Fruit fly (Drosophila melanogaster): ENCODE data around the gene Tk.

The Tk gene

dm6 chr3R:11962739-11963214, 42.5 kb downstream of the Tk start, which contains the start of the genes CG3281 and aurA (continued):
- TF ChIP-seq fd3F (GFP tag; optimal IDR thresholded peaks at IDR 0.05) (peak; percentile 39), tx (GFP tag; optimal IDR thresholded peaks at IDR 0.05) (peak; percentile 73), Hsf (GFP tag; optimal IDR thresholded peaks at IDR 0.05) (peak; percentile 83), Bdp1 (GFP tag; optimal IDR thresholded peaks at IDR 0.05) (peak; percentile 47), al (GFP tag; IDR thresholded peaks at IDR 0.05) (peak; percentile 80), Sry-β (GFP tag; optimal IDR thresholded peaks at IDR 0.05) (peak; percentile 88), H15 (GFP tag; IDR thresholded peaks at IDR 0.05) (peak; percentile 38; the same call in 1 of the 3 replicates), HLHmδ (GFP tag; optimal IDR thresholded peaks at IDR 0.05) (no peak), yki (optimal IDR thresholded peaks at IDR 0.05) (peak; percentile 48), sr (GFP tag; IDR thresholded peaks at IDR 0.05) (no peak), CG18011 (GFP tag; optimal IDR thresholded peaks at IDR 0.05) (peak; percentile 47), Scr (GFP tag; IDR thresholded peaks at IDR 0.05; ENCODE audit: partially characterized antibody) (peak; percentile 98), tna (GFP tag; IDR thresholded peaks at IDR 0.05; ENCODE audit: partially characterized antibody) (peak; percentile 72), CG33557 (GFP tag; optimal IDR thresholded peaks at IDR 0.05) (peak; percentile 62), Spps (tag; optimal IDR thresholded peaks at IDR 0.05) (peak; percentile 35), CG4730 (GFP tag; IDR thresholded peaks at IDR 0.05) (peak; percentile 36; the same call in 1 of the 2 replicates), mirr (GFP tag; optimal IDR thresholded peaks at IDR 0.05) (no peak), CG12391 (tag; optimal IDR thresholded peaks at IDR 0.05) (peak; percentile 86), CG11723 (GFP tag; optimal IDR thresholded peaks at IDR 0.05) (peak; percentile 35), MBD-R2 (GFP tag; IDR thresholded peaks at IDR 0.05) (peak; percentile 71), tup (GFP tag; optimal IDR thresholded peaks at IDR 0.05) (peak; percentile 42), gcm2 (GFP tag; optimal IDR thresholded peaks at IDR 0.05) (no peak), pnt (GFP tag; optimal IDR thresholded peaks at IDR 0.05) (peak; percentile 69), Doc2 (GFP tag; IDR thresholded peaks at IDR 0.05) (no peak), Mrtf (GFP tag; IDR thresholded peaks at IDR 0.05) (no peak), CkIIα-i1 (GFP tag; IDR thresholded peaks at IDR 0.05) (no peak), Ptx1 (GFP tag; IDR thresholded peaks at IDR 0.05) (peak; percentile 66), CG11560 (tag; IDR thresholded peaks at IDR 0.05) (peak; percentile 27; the same call in 1 of the 3 replicates), CG14710 (tag; optimal IDR thresholded peaks at IDR 0.05) (peak; percentile 92), ems (GFP tag; optimal IDR thresholded peaks at IDR 0.05) (peak; percentile 57), CG30403 (GFP tag; optimal IDR thresholded peaks at IDR 0.05) (peak; percentile 89), TFAM (GFP tag; optimal IDR thresholded peaks at IDR 0.05) (no peak), Nf-YB (GFP tag; optimal IDR thresholded peaks at IDR 0.05) (peak; percentile 45), hkb (optimal IDR thresholded peaks at IDR 0.05) (no peak), hkb (GFP tag; IDR thresholded peaks at IDR 0.05) (0 out of 2 replicates have a peak, but pooled peaks have one; percentile 40), CG7357 (GFP tag; IDR thresholded peaks at IDR 0.05) (peak; percentile 59; the same call in 1 of the 3 replicates), ATbp (GFP tag; optimal IDR thresholded peaks at IDR 0.05) (no peak), Pdp1 (GFP tag; optimal IDR thresholded peaks at IDR 0.05) (peak; percentile 78 to 82), cato (GFP tag; optimal IDR thresholded peaks at IDR 0.05; ENCODE audit: borderline replicate concordance) (peak; percentile 40), Neu2 (GFP tag; optimal IDR thresholded peaks at IDR 0.05; ENCODE audit: borderline replicate concordance) (peak; percentile 28), grn (GFP tag; optimal IDR thresholded peaks at IDR 0.05) (peak; percentile 92), CG2678 (tag; optimal IDR thresholded peaks at IDR 0.05) (peak; percentile 76), CG7987 (GFP tag; optimal IDR thresholded peaks at IDR 0.05) (no peak), CG7745 (tag; optimal IDR thresholded peaks at IDR 0.05) (no peak), ato (GFP tag; IDR thresholded peaks at IDR 0.05; ENCODE audit: partially characterized antibody) (peak; percentile 77), repo (GFP tag; optimal IDR thresholded peaks at IDR 0.05) (no peak), nau (GFP tag; optimal IDR thresholded peaks at IDR 0.05) (no peak), ranshi (GFP tag; IDR thresholded peaks at IDR 0.05) (peak; percentile 25; the same call in 1 of the 2 replicates), gce (GFP tag; IDR thresholded peaks at IDR 0.05) (no peak), Usf (GFP tag; optimal IDR thresholded peaks at IDR 0.05) (peak; percentile 31), ind (GFP tag; optimal IDR thresholded peaks at IDR 0.05) (peak; percentile 76)
